Fruit fly (Drosophila melanogaster): ENCODE measurements around the gene iPLA2-VIA.

Gene iPLA2-VIA

dm6 chr3L:9823797-9824196 is 40.4 kb downstream of the iPLA2-VIA start, which contains the start of gene Ilp5:
TSS of gene Ilp5 (minus strand) at chr3L:9823897.
- TF ChIP-seq usp (GFP tag; optimal IDR thresholded peaks at IDR 0.05) (no peak), CG8478 (optimal IDR thresholded peaks at IDR 0.05) (no peak), pan (optimal IDR thresholded peaks at IDR 0.05) (no peak), Dll (optimal IDR thresholded peaks at IDR 0.05) (no peak)

dm6 chr3L:9821138-9821681 is 42.9 kb downstream of the iPLA2-VIA start:
- no peak for TF ChIP-seq Dll (optimal IDR thresholded peaks at IDR 0.05)
- no peak for TF ChIP-seq EcR (GFP tag; optimal IDR thresholded peaks at IDR 0.05)
- no peak for TF ChIP-seq CG8478 (optimal IDR thresholded peaks at IDR 0.05)
- TF ChIP-seq usp (GFP tag; optimal IDR thresholded peaks at IDR 0.05), result no peak

- TF ChIP-seq Dll (optimal IDR thresholded peaks at IDR 0.05) (no peak), CG8478 (optimal IDR thresholded peaks at IDR 0.05) (no peak), usp (GFP tag; optimal IDR thresholded peaks at IDR 0.05) (no peak), EcR (GFP tag; optimal IDR thresholded peaks at IDR 0.05) (no peak), psq (optimal IDR thresholded peaks at IDR 0.05) (no peak)
These were observed 43.9 kb downstream of the iPLA2-VIA start for dm6 chr3L:9820248-9820647.

- no peak for TF ChIP-seq CG8478 (optimal IDR thresholded peaks at IDR 0.05)
- no peak for TF ChIP-seq psq (optimal IDR thresholded peaks at IDR 0.05)
- TF ChIP-seq pan (optimal IDR thresholded peaks at IDR 0.05), result no peak
- no peak for TF ChIP-seq Dll (optimal IDR thresholded peaks at IDR 0.05)
- no peak for TF ChIP-seq usp (GFP tag; optimal IDR thresholded peaks at IDR 0.05)
- TF ChIP-seq EcR (GFP tag; optimal IDR thresholded peaks at IDR 0.05), result no peak
These were observed 48.4 kb downstream of the iPLA2-VIA start for dm6 chr3L:9815705-9816104.

dm6 chr3L:9814621-9815020 is 49.5 kb downstream of the iPLA2-VIA start:
- TF ChIP-seq Dll (optimal IDR thresholded peaks at IDR 0.05) (no peak), pan (optimal IDR thresholded peaks at IDR 0.05) (no peak), CG8478 (optimal IDR thresholded peaks at IDR 0.05) (no peak), psq (optimal IDR thresholded peaks at IDR 0.05) (no peak)

- TF ChIP-seq Dll (optimal IDR thresholded peaks at IDR 0.05), result no peak
- no peak for TF ChIP-seq psq (optimal IDR thresholded peaks at IDR 0.05)
- TF ChIP-seq pan (optimal IDR thresholded peaks at IDR 0.05), result no peak
- no peak for TF ChIP-seq CG8478 (optimal IDR thresholded peaks at IDR 0.05)
- no peak for TF ChIP-seq usp (GFP tag; optimal IDR thresholded peaks at IDR 0.05)
- no peak for TF ChIP-seq EcR (GFP tag; optimal IDR thresholded peaks at IDR 0.05)
These were observed 50.7 kb downstream of the iPLA2-VIA start, which contains the start of gene CG43897 for dm6 chr3L:9813345-9813897. TSS of gene CG43897 (plus strand) at chr3L:9813847.

Data from whole organism.